Worm (Caenorhabditis elegans) whole organism, young adult: Measurements from ENCODE around the gene Y56A3A.16.
A peak's percentile ranks its signal among the peaks of the same experiment; 100 is the strongest.

Experiments
- C17E4.6 ChIP-seq: fragments of 200-800 bp; sonication (Bioruptor generic); IDR thresholded peaks from 2 replicates; pipeline ENCODE4 v1.3.6; 2022; ENCODE audit warnings: missing genetic modification reagents, missing genetic modification characterization, missing compliant biosample characterization
- F10E7.11 ChIP-seq: sonication (generic microtip); optimal IDR thresholded peaks from 2 replicates; lab custom pipeline; 2017; ENCODE audit warnings: mild to moderate bottlenecking, missing genetic modification characterization, moderate library complexity, missing compliant biosample characterization
- F33H1.4 ChIP-seq: fragments of 200-800 bp; sonication (Bioruptor generic); IDR thresholded peaks from 2 replicates; pipeline ENCODE4 v1.3.6; 2022; ENCODE audit warnings: missing genetic modification reagents, missing genetic modification characterization, missing compliant biosample characterization
- F55B11.4 ChIP-seq: sonication (generic microtip); optimal IDR thresholded peaks from 2 replicates; lab custom pipeline; 2016; ENCODE audit warnings: missing compliant biosample characterization, missing genetic modification characterization, borderline replicate concordance; ENCODE audit not compliant: insufficient read depth
- Y53F4B.3 ChIP-seq: fragments of 200-800 bp; sonication (Bioruptor generic); IDR thresholded peaks from 2 replicates; pipeline ENCODE4 v1.3.6; 2022; ENCODE audit warnings: missing genetic modification reagents, missing genetic modification characterization, missing compliant biosample characterization
- cebp-2 ChIP-seq: fragments of 200-800 bp; sonication (Bioruptor generic); IDR thresholded peaks from 2 replicates; pipeline ENCODE4 v1.3.6; 2022; ENCODE audit warnings: missing genetic modification characterization, missing compliant biosample characterization
- ceh-100 ChIP-seq: fragments of 200-800 bp; sonication (Bioruptor generic); IDR thresholded peaks from 2 replicates; pipeline ENCODE4 v1.3.6; 2022; ENCODE audit warnings: missing genetic modification reagents, missing genetic modification characterization, missing compliant biosample characterization
- ceh-40 ChIP-seq: fragments of 200-800 bp; sonication (Bioruptor generic); IDR thresholded peaks from 2 replicates; pipeline ENCODE4 v1.3.6; 2022; ENCODE audit warnings: missing genetic modification characterization, missing compliant biosample characterization
- chd-7 ChIP-seq: sonication (generic microtip); optimal IDR thresholded peaks from 2 replicates; lab custom pipeline; 2016; ENCODE audit warnings: mild to moderate bottlenecking, missing genetic modification characterization, moderate library complexity, missing compliant biosample characterization
- egl-18 ChIP-seq: fragments of 200-800 bp; sonication (Bioruptor generic); IDR thresholded peaks from 2 replicates; pipeline ENCODE4 v1.3.6; 2022; ENCODE audit warnings: missing genetic modification reagents, missing genetic modification characterization, missing compliant biosample characterization
- fkh-3 ChIP-seq: sonication (generic microtip); optimal IDR thresholded peaks from 2 replicates; lab custom pipeline; 2016; ENCODE audit warnings: mild to moderate bottlenecking, missing genetic modification characterization, missing compliant biosample characterization
- hmg-1.2 ChIP-seq: fragments of 200-800 bp; sonication (Bioruptor generic); IDR thresholded peaks from 2 replicates; pipeline ENCODE4 v1.3.6; 2022; ENCODE audit warnings: missing genetic modification reagents, missing genetic modification characterization, missing compliant biosample characterization
- hmg-20 ChIP-seq: fragments of 200-800 bp; sonication (Bioruptor generic); IDR thresholded peaks from 2 replicates; pipeline ENCODE4 v1.3.6; 2022; ENCODE audit warnings: missing genetic modification reagents, missing genetic modification characterization, missing compliant biosample characterization
- lag-1 ChIP-seq: fragments of 200-800 bp; sonication (Bioruptor generic); IDR thresholded peaks from 2 replicates; pipeline ENCODE4 v1.3.6; 2022; ENCODE audit warnings: missing genetic modification reagents, missing genetic modification characterization, missing compliant biosample characterization
- let-526 ChIP-seq: fragments of 200-800 bp; sonication (Bioruptor generic); IDR thresholded peaks from 2 replicates; pipeline ENCODE4 v1.3.6; 2022; ENCODE audit warnings: missing genetic modification reagents, missing genetic modification characterization, missing compliant biosample characterization
- madf-10 ChIP-seq: sonication (generic microtip); optimal IDR thresholded peaks from 2 replicates; lab custom pipeline; 2016; ENCODE audit warnings: mild to moderate bottlenecking, missing genetic modification characterization, missing compliant biosample characterization
- mcd-1 ChIP-seq: fragments of 200-800 bp; sonication (Bioruptor generic); IDR thresholded peaks from 2 replicates; pipeline ENCODE4 v1.3.6; 2022; ENCODE audit warnings: missing genetic modification reagents, missing genetic modification characterization, missing compliant biosample characterization
- mxl-1 ChIP-seq: sonication (generic microtip); optimal IDR thresholded peaks from 2 replicates; lab custom pipeline; 2016; ENCODE audit warnings: missing genetic modification characterization, missing compliant biosample characterization
- nfya-1 ChIP-seq: sonication (generic microtip); optimal IDR thresholded peaks from 2 replicates; lab custom pipeline; 2017; ENCODE audit warnings: antibody characterized with exemption, missing compliant biosample characterization, missing genetic modification characterization, borderline replicate concordance; ENCODE audit not compliant: insufficient read depth
- nfyb-1 ChIP-seq: fragments of 200-800 bp; sonication (Bioruptor generic); IDR thresholded peaks from 2 replicates; pipeline ENCODE4 v1.3.6; 2022; ENCODE audit warnings: missing genetic modification reagents, missing genetic modification characterization, missing compliant biosample characterization
- nhr-179 ChIP-seq: sonication (generic microtip); optimal IDR thresholded peaks from 2 replicates; lab custom pipeline; 2016; ENCODE audit warnings: mild to moderate bottlenecking, missing genetic modification characterization, missing compliant biosample characterization
- nhr-90 ChIP-seq: sonication (generic microtip); optimal IDR thresholded peaks from 2 replicates; lab custom pipeline; 2016; ENCODE audit warnings: missing genotype, mild to moderate bottlenecking, missing genetic modification characterization, missing compliant biosample characterization
- repo-1 ChIP-seq: sonication (generic microtip); optimal IDR thresholded peaks from 2 replicates; lab custom pipeline; 2017; ENCODE audit warnings: mild to moderate bottlenecking, missing genetic modification characterization, missing compliant biosample characterization
- tbp1 ChIP-seq: fragments of 200-800 bp; sonication (Bioruptor generic); optimal IDR thresholded peaks from 2 replicates; lab custom pipeline; 2018; ENCODE audit warnings: mild to moderate bottlenecking, missing genetic modification characterization, missing compliant biosample characterization
- tbx-9 ChIP-seq: sonication (generic microtip); optimal IDR thresholded peaks from 2 replicates; lab custom pipeline; 2016; ENCODE audit warnings: borderline replicate concordance, missing genetic modification characterization, inconsistent platforms, missing compliant biosample characterization
- zfh-2 ChIP-seq: fragments of 200-800 bp; sonication (Bioruptor generic); conservative IDR thresholded peaks from 2 replicates; pipeline ENCODE4 v1.3.6; 2022; ENCODE audit warnings: missing genetic modification reagents, missing genetic modification characterization, missing compliant biosample characterization
- ztf-18 ChIP-seq: sonication (generic microtip); optimal IDR thresholded peaks from 2 replicates; lab custom pipeline; 2016; ENCODE audit warnings: missing genotype, mild to moderate bottlenecking, missing genetic modification characterization, missing compliant biosample characterization
- ztf-22 ChIP-seq: fragments of 200-800 bp; sonication (Bioruptor generic); optimal IDR thresholded peaks from 2 replicates; lab custom pipeline; 2018; ENCODE audit warnings: mild to moderate bottlenecking, missing genetic modification characterization, moderate library complexity, missing compliant biosample characterization
- ztf-28 ChIP-seq: fragments of 200-800 bp; sonication (Bioruptor generic); IDR thresholded peaks from 2 replicates; pipeline ENCODE4 v1.3.6; 2022; ENCODE audit warnings: missing genetic modification reagents, missing genetic modification characterization, missing compliant biosample characterization

Gene Y56A3A.16

DNA sequence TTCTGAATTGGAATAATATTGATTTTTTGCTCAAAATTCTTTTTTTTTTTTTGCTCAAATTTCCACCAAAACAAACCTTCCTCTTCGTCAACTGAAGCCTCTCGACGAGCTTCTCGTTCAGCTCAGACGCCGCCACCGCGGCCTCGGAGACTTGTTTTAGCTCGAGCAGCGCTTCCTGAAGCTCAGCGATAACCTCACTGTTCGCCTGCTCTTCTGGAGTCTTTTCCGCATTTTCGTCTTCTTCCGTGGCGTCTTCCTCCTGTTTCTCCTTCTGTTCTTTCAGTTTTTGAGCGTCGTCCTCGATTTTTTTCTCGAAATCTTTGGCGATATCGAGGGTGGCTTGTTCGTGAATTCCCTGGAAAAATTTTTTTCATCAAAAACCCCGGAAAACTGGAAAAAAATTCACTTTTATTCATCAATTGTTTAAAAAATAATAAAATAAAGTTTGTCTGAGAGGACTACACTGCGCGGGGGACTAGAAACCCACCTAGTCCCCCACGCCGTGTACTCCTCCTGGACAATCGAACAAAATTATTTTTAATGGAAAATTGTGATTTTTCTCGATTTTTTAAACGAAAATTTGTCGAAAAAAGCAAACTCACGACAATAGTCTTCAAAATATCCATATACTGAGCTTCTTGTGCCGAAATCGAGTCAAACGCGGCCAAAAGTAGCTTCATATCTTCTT, 32.1 kb upstream of the Y56A3A.16 start (continued):
- TF ChIP-seq ceh-100 (GFP tag; lab: Robert Waterston, UW), result peak; percentile 57; the same call in 1 of the 2 replicates
- no peak for TF ChIP-seq nfya-1 (tag; lab: Kevin White, UChicago)
- TF ChIP-seq tbp1 (GFP tag; lab: Kevin White, UChicago), result peak; percentile 39
- no peak for TF ChIP-seq tbx-9
- TF ChIP-seq let-526 (GFP tag; lab: Robert Waterston, UW), result peak; percentile 41; the same call in 1 of the 2 replicates
- TF ChIP-seq chd-7 (tag; lab: Kevin White, UChicago), result peak; percentile 46
- TF ChIP-seq F10E7.11 (tag; lab: Kevin White, UChicago), result peak; percentile 60
- TF ChIP-seq ceh-40 (GFP tag; lab: Robert Waterston, UW), result 0 out of 2 replicates have a peak, but pooled peaks have one; percentile 24
- TF ChIP-seq lag-1 (GFP tag; lab: Robert Waterston, UW), result 0 out of 2 replicates have a peak, but pooled peaks have one; percentile 54
- peak; percentile 0 for TF ChIP-seq ztf-18 (tag; lab: Kevin White, UChicago)
- no peak for TF ChIP-seq repo-1
- TF ChIP-seq nhr-90 (tag; lab: Kevin White, UChicago), result no peak
- TF ChIP-seq Y53F4B.3, result no peak
- TF ChIP-seq fkh-3 (tag; lab: Kevin White, UChicago), result no peak
- no peak for TF ChIP-seq mxl-1 (tag; lab: Kevin White, UChicago)
- peak; percentile 51 for TF ChIP-seq madf-10
- no peak for TF ChIP-seq ztf-28 (GFP tag; lab: Robert Waterston, UW)
- TF ChIP-seq egl-18, result 0 out of 2 replicates have a peak, but pooled peaks have one; percentile 57
- TF ChIP-seq C17E4.6, result no peak
- no peak for TF ChIP-seq cebp-2 (GFP tag; lab: Robert Waterston, UW)
- TF ChIP-seq nhr-179 (tag; lab: Kevin White, UChicago), result no peak
- TF ChIP-seq mcd-1 (GFP tag; lab: Robert Waterston, UW), result peak; percentile 79

ce11 chrIII:11942664-11943063, 28.5 kb upstream of the Y56A3A.16 start:
- TF ChIP-seq nfyb-1 (GFP tag; lab: Robert Waterston, UW) (0 out of 2 replicates have a peak, but pooled peaks have one; percentile 47), hmg-1.2 (GFP tag; lab: Robert Waterston, UW) (0 out of 2 replicates have a peak, but pooled peaks have one; percentile 9), ztf-22 (GFP tag; lab: Kevin White, UChicago) (no peak)

DNA sequence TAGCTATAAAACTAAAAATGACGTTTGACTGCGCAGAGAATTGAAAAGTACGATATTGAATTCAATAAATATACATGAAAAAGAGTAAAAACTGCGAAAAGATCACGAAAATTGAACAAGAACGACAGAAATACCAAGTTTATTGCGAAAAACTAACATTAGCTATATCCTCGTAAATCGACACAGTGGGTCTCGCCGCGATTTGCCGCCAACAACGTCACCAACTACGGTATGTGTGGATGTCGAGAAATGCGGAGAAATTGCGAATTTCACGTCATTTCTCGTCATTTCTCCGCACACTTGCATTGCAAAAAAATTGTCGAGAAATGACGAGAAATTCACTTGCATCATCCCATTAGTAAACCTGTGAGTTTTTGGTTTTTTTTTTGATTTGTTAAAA, 25.9 kb upstream of the Y56A3A.16 start:
- TF ChIP-seq F33H1.4 (GFP tag; lab: Robert Waterston, UW), result peak; percentile 69
- TF ChIP-seq, all 124 proteins: peak for 1; not testable (repeated sequence) for 123

DNA sequence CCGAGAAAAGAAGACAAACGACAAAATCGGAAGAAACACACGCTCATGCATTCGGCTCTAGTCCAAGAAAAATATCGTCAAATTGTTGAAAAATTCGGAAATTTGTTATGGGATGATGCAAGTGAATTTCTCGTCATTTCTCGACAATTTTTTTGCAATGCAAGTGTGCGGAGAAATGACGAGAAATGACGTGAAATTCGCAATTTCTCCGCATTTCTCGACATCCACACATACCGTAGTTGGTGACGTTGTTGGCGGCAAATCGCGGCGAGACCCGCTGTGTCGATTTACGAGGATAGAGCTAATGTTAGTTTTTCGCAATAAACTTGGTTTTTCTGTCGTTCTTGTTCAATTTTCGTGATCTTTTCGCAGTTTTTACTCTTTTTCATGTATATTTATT, 25.1 kb upstream of the Y56A3A.16 start:
- TF ChIP-seq F33H1.4 (GFP tag; lab: Robert Waterston, UW), result peak; percentile 58; the same call in 1 of the 2 replicates

DNA sequence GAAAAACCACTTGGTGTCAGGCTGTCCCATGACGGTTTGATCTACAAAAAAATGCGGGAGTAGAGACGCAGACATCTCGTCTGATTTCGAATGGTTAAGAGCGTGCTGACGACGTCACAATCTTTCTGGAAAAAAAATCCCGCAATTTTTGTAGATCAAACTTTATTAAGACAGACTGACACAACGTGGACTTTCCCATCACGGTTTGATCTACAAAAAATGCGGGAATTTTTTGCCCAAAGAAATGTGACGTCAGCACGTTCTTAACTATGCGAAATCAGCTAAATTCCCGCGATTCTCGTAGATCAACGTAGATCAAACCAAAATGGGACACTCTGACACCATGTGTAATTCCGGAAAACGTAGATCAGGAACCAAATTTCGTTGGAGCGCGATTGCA, 24.4 kb upstream of the Y56A3A.16 start:
- TF ChIP-seq hmg-20 (GFP tag; lab: Robert Waterston, UW), result no peak
- TF ChIP-seq, all 124 proteins: peak for 0

- TF ChIP-seq F55B11.4 (tag; lab: Kevin White, UChicago) (no peak), zfh-2 (GFP tag; lab: Robert Waterston, UW) (0 out of 2 replicates have a peak, but pooled peaks have one; percentile 22)
Measured at ce11 chrIII:11937911-11938310, 23.8 kb upstream of the Y56A3A.16 start.
